Worm (Caenorhabditis elegans): ENCODE results near the gene Y22D7AL.15.

DNA sequence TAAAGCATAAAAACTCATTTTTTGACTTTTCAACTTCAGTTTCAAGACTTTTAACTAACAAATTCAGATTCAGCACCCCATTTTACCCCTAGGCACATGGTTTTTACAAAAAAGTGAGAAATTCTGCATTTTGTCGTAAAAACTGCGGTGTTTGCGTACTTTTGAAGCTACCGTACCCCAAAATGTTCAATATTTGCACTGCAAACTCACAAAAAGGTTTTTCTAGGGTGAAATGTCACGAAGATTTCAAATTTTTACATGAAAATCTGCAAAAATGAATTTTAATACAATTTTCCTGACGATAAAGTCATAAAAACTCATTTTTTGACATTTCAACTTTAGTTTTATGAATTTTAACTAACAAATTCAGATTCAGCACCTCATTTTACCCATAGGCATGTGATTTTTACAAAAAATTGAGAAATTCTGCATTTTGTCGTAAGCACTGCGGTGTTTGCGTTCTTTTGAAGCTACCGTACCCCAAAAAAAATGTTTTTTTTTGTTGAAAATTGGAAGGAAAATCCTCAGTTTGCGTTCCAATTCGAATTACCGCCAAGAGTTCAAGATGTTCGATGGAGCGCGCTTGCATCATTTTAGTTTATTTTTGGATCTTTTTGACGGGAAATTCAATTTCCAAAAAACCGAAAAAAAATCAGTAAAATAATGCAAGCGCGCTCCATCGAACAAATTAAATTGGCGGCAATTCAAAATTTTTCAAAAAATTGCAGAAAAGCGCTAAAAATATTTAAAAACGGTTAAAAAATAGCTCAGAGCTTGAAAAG lies 43.2 kb downstream of the Y22D7AL.15 start:
- TF ChIP-seq unc-30 (tag; optimal IDR thresholded peaks at IDR 0.05) (no peak), skn-1 (tag; optimal IDR thresholded peaks at IDR 0.05) (no peak), jun-1 (tag; optimal IDR thresholded peaks at IDR 0.05) (no peak), tbx-2 (tag; optimal IDR thresholded peaks at IDR 0.05) (no peak), ceh-88 (GFP tag; IDR thresholded peaks at IDR 0.05) (no peak), snpc-4 (tag; optimal IDR thresholded peaks at IDR 0.05) (no peak), dsc-1 (tag; optimal IDR thresholded peaks at IDR 0.05) (no peak), lsy-2 (tag; optimal IDR thresholded peaks at IDR 0.05) (peak; percentile 47 to 81), unc-98 (GFP tag; IDR thresholded peaks at IDR 0.05) (no peak), lin-39 (tag; optimal IDR thresholded peaks at IDR 0.05) (no peak), zag-1 (tag; optimal IDR thresholded peaks at IDR 0.05) (no peak), pqm-1 (tag; optimal IDR thresholded peaks at IDR 0.05) (no peak), egl-27 (tag; optimal IDR thresholded peaks at IDR 0.05) (no peak), elt-3 (tag; optimal IDR thresholded peaks at IDR 0.05) (no peak)

Measured in whole organism, L1 larva.